Fruit fly (Drosophila melanogaster) whole organism, embryonic: ENCODE measurements around the gene Nup160.

Experiments
- Abd-B ChIP-seq: fragments of 200-800 bp; sonication (Bioruptor generic); optimal IDR thresholded peaks from 2 replicates; lab custom pipeline; 2018; ENCODE audit warnings: missing biosample characterization, mild to moderate bottlenecking, missing genetic modification characterization, moderate library complexity
- Awh ChIP-seq: fragments of 200-800 bp; sonication (Bioruptor generic); IDR thresholded peaks from 2 replicates; pipeline ENCODE4, ENCODE4 v1.3.6; 2022; ENCODE audit warnings: missing biosample characterization, missing genetic modification characterization
- Bgb ChIP-seq: fragments of 200-800 bp; sonication (Bioruptor generic); IDR thresholded peaks from 2 replicates; pipeline ENCODE4 v1.3.6; 2022; ENCODE audit warnings: missing biosample characterization, missing genetic modification characterization; ENCODE audit not compliant: partially characterized antibody
- CG10565 ChIP-seq: fragments of 200-800 bp; sonication (Bioruptor generic); optimal IDR thresholded peaks from 3 replicates; lab custom pipeline; 2016; ENCODE audit warnings: missing biosample characterization, mild to moderate bottlenecking, missing genetic modification characterization
- CG12299 ChIP-seq: fragments of 200-800 bp; sonication (Bioruptor generic); optimal IDR thresholded peaks from 2 replicates; lab custom pipeline; 2018; ENCODE audit warnings: missing biosample characterization, mild to moderate bottlenecking, missing genetic modification characterization
- CG12391 ChIP-seq: fragments of 200-800 bp; sonication (Bioruptor generic); optimal IDR thresholded peaks from 3 replicates; lab custom pipeline; 2018; ENCODE audit warnings: missing biosample characterization, mild to moderate bottlenecking, missing genetic modification characterization, moderate library complexity
- CG12659 ChIP-seq: fragments of 200-800 bp; sonication (Bioruptor generic); optimal IDR thresholded peaks from 3 replicates; lab custom pipeline; 2017; ENCODE audit warnings: mild to moderate bottlenecking, missing biosample characterization, missing genetic modification reagents, missing genetic modification characterization
- CG13775 ChIP-seq: fragments of 200-800 bp; sonication (Bioruptor generic); optimal IDR thresholded peaks from 3 replicates; lab custom pipeline; 2017; ENCODE audit warnings: missing biosample characterization, mild to moderate bottlenecking, missing genetic modification characterization
- CG14860 ChIP-seq: fragments of 200-800 bp; sonication (Bioruptor generic); IDR thresholded peaks from 3 replicates; pipeline ENCODE4 v1.3.6; 2022; ENCODE audit warnings: missing biosample characterization, missing genetic modification characterization; ENCODE audit not compliant: partially characterized antibody
- CG17328 ChIP-seq: fragments of 200-800 bp; sonication (Bioruptor generic); IDR thresholded peaks from 2 replicates; pipeline ENCODE4 v1.3.6; 2022; ENCODE audit warnings: missing biosample characterization, missing genetic modification characterization
- CG17568 ChIP-seq: fragments of 200-800 bp; sonication (Bioruptor generic); optimal IDR thresholded peaks from 2 replicates; lab custom pipeline; 2018; ENCODE audit warnings: missing biosample characterization, mild to moderate bottlenecking, missing genetic modification characterization, moderate library complexity
- CG2116 ChIP-seq: fragments of 200-800 bp; sonication (Bioruptor generic); optimal IDR thresholded peaks from 3 replicates; lab custom pipeline; 2018; ENCODE audit warnings: missing biosample characterization, mild to moderate bottlenecking, missing genetic modification characterization
- CG2120 ChIP-seq: fragments of 200-800 bp; sonication (Bioruptor generic); optimal IDR thresholded peaks from 3 replicates; lab custom pipeline; 2016; ENCODE audit warnings: missing biosample characterization, missing genetic modification characterization
- CG2199 ChIP-seq: fragments of 200-800 bp; sonication (Bioruptor generic); IDR thresholded peaks from 3 replicates; pipeline ENCODE4 v1.3.6; 2022; ENCODE audit warnings: missing biosample characterization, missing genetic modification characterization
- CG6791 ChIP-seq: fragments of 200-800 bp; sonication (Bioruptor generic); IDR thresholded peaks from 3 replicates; pipeline ENCODE4 v1.3.6; 2022; ENCODE audit warnings: missing biosample characterization, missing genetic modification characterization; ENCODE audit not compliant: partially characterized antibody
- CG8924 ChIP-seq: fragments of 200-800 bp; optimal IDR thresholded peaks from 3 replicates; lab custom pipeline; 2019; ENCODE audit warnings: missing biosample characterization, mild to moderate bottlenecking, missing genetic modification characterization, moderate library complexity
- CG9797 ChIP-seq: fragments of 200-800 bp; sonication (Bioruptor generic); optimal IDR thresholded peaks from 3 replicates; lab custom pipeline; 2018; ENCODE audit warnings: missing biosample characterization, mild to moderate bottlenecking, missing genetic modification characterization
- CG9932 ChIP-seq: fragments of 200-800 bp; sonication (Bioruptor generic); IDR thresholded peaks from 2 replicates; pipeline ENCODE4 v1.3.6; 2022; ENCODE audit warnings: missing biosample characterization, missing genetic modification characterization
- CHES-1-like ChIP-seq: fragments of 200-800 bp; sonication (Bioruptor generic); optimal IDR thresholded peaks from 2 replicates; lab custom pipeline; 2016; ENCODE audit warnings: missing biosample characterization, missing genetic modification characterization
- D19A ChIP-seq: fragments of 200-800 bp; optimal IDR thresholded peaks from 3 replicates; lab custom pipeline; 2019; ENCODE audit warnings: missing biosample characterization, mild to moderate bottlenecking, missing genetic modification characterization, moderate library complexity
- Dip2 ChIP-seq: fragments of 200-800 bp; sonication (Bioruptor generic); IDR thresholded peaks from 2 replicates; pipeline ENCODE4 v1.3.6; 2022; ENCODE audit warnings: missing biosample characterization, missing genetic modification characterization
- E2f1 ChIP-seq: fragments of 200-800 bp; sonication (Bioruptor generic); IDR thresholded peaks from 2 replicates; pipeline ENCODE4 v1.3.6; 2022; ENCODE audit warnings: missing biosample characterization, missing genetic modification characterization
- HLH54F ChIP-seq: fragments of 200-800 bp; sonication (Bioruptor generic); optimal IDR thresholded peaks from 3 replicates; lab custom pipeline; 2016; ENCODE audit warnings: missing biosample characterization, missing genetic modification characterization
- HmgD ChIP-seq: fragments of 200-800 bp; sonication (Bioruptor generic); optimal IDR thresholded peaks from 3 replicates; lab custom pipeline; 2016; ENCODE audit warnings: missing biosample characterization, missing genetic modification characterization
- MBD-R2 ChIP-seq: fragments of 200-800 bp; sonication (Bioruptor generic); IDR thresholded peaks from 2 replicates; pipeline ENCODE4 v1.3.6; 2022; ENCODE audit warnings: missing biosample characterization, missing genetic modification characterization
- Mes4 ChIP-seq: fragments of 200-800 bp; sonication (Bioruptor generic); optimal IDR thresholded peaks from 2 replicates; lab custom pipeline; 2016; ENCODE audit warnings: missing biosample characterization, missing genetic modification characterization
- Nf-YA ChIP-seq: fragments of 200-800 bp; sonication (Bioruptor generic); IDR thresholded peaks from 2 replicates; pipeline ENCODE4 v1.3.6; 2022; ENCODE audit warnings: missing biosample characterization, missing genetic modification characterization
- NfI ChIP-seq: fragments of 200-800 bp; sonication (Bioruptor generic); optimal IDR thresholded peaks from 3 replicates; lab custom pipeline; 2018; ENCODE audit warnings: missing biosample characterization, mild to moderate bottlenecking, missing genetic modification characterization, moderate library complexity
- Opbp ChIP-seq: fragments of 200-800 bp; sonication (Bioruptor generic); IDR thresholded peaks from 3 replicates; pipeline ENCODE4 v1.3.6; 2022; ENCODE audit warnings: missing biosample characterization, missing genetic modification characterization; ENCODE audit not compliant: partially characterized antibody
- Sin3A ChIP-seq: fragments of >200 bp; optimal IDR thresholded peaks from 2 replicates; lab custom pipeline; 2018
- Taf1 ChIP-seq: fragments of 200-800 bp; sonication (Bioruptor generic); IDR thresholded peaks from 2 replicates; pipeline ENCODE4 v1.3.6; 2022; ENCODE audit warnings: missing biosample characterization, missing genetic modification characterization
- crol ChIP-seq: fragments of 200-800 bp; sonication (Bioruptor generic); IDR thresholded peaks from 2 replicates; pipeline ENCODE4 v1.3.6; 2022; ENCODE audit warnings: missing biosample characterization, missing genetic modification characterization
- exex ChIP-seq: fragments of 200-800 bp; sonication (Bioruptor generic); optimal IDR thresholded peaks from 4 replicates; lab custom pipeline; 2018; ENCODE audit warnings: missing biosample characterization, mild to moderate bottlenecking, missing genetic modification characterization, moderate library complexity
- fu2 ChIP-seq: fragments of 200-800 bp; sonication (Bioruptor generic); optimal IDR thresholded peaks from 2 replicates; lab custom pipeline; 2016; ENCODE audit warnings: missing biosample characterization, missing genetic modification characterization
- gt ChIP-seq: fragments of 200-800 bp; sonication (Bioruptor generic); IDR thresholded peaks from 2 replicates; pipeline ENCODE4 v1.3.6; 2022; ENCODE audit warnings: missing biosample characterization, missing genetic modification characterization
- insv ChIP-seq, 2 experiments: fragments of 200-800 bp; sonication (Bioruptor generic); optimal IDR thresholded peaks; 3 replicates each; lab custom pipeline; 2016 to 2018; ENCODE audit warnings: missing biosample characterization in 2 of 2, missing genetic modification characterization in 2 of 2
- jing ChIP-seq: fragments of 200-800 bp; sonication (Bioruptor generic); optimal IDR thresholded peaks from 2 replicates; lab custom pipeline; 2018; ENCODE audit warnings: missing biosample characterization, mild to moderate bottlenecking, missing genetic modification characterization
- knrl ChIP-seq: fragments of 200-800 bp; sonication (Bioruptor generic); IDR thresholded peaks from 3 replicates; pipeline ENCODE4 v1.3.6; 2022; ENCODE audit warnings: missing biosample characterization, missing genetic modification characterization; ENCODE audit not compliant: partially characterized antibody
- lilli ChIP-seq: fragments of 200-800 bp; sonication (Bioruptor generic); optimal IDR thresholded peaks from 3 replicates; lab custom pipeline; 2016; ENCODE audit warnings: missing biosample characterization, missing genetic modification characterization
- mld ChIP-seq: fragments of 200-800 bp; sonication (Bioruptor generic); IDR thresholded peaks from 3 replicates; pipeline ENCODE4 v1.3.6; 2022; ENCODE audit warnings: missing biosample characterization, missing genetic modification characterization; ENCODE audit not compliant: partially characterized antibody
- pb ChIP-seq: fragments of 200-800 bp; sonication (Bioruptor generic); optimal IDR thresholded peaks from 3 replicates; lab custom pipeline; 2016; ENCODE audit warnings: missing biosample characterization, missing genetic modification characterization
- phol ChIP-seq: fragments of 200-800 bp; sonication (Bioruptor generic); optimal IDR thresholded peaks from 3 replicates; lab custom pipeline; 2018; ENCODE audit warnings: missing biosample characterization, mild to moderate bottlenecking, missing genetic modification characterization, moderate library complexity
- rib ChIP-seq: fragments of 200-800 bp; sonication (Bioruptor generic); IDR thresholded peaks from 2 replicates; pipeline ENCODE4 v1.3.6; 2022; ENCODE audit warnings: missing biosample characterization, missing genetic modification characterization
- run ChIP-seq: fragments of 200-800 bp; sonication (Bioruptor generic); optimal IDR thresholded peaks from 3 replicates; lab custom pipeline; 2018; ENCODE audit warnings: missing biosample characterization, mild to moderate bottlenecking, missing genetic modification characterization
- sens ChIP-seq: fragments of 200-800 bp; sonication (Bioruptor generic); peaks from one replicate; lab custom pipeline; 2016; ENCODE audit warnings: missing biosample characterization, missing genetic modification characterization
- sna ChIP-seq: fragments of 200-800 bp; sonication (Bioruptor generic); IDR thresholded peaks from 2 replicates; pipeline ENCODE4 v1.3.6; 2022; ENCODE audit warnings: missing biosample characterization, missing genetic modification characterization; ENCODE audit not compliant: partially characterized antibody
- trem ChIP-seq: fragments of 200-800 bp; optimal IDR thresholded peaks from 3 replicates; lab custom pipeline; 2019; ENCODE audit warnings: missing biosample characterization, mild to moderate bottlenecking, missing genetic modification characterization, moderate library complexity
- zen2 ChIP-seq: fragments of 200-800 bp; sonication (Bioruptor generic); IDR thresholded peaks from 3 replicates; pipeline ENCODE4 v1.3.6; 2022; ENCODE audit warnings: missing biosample characterization, missing genetic modification characterization; ENCODE audit not compliant: partially characterized antibody

Nup160 gene

dm6 chr2L:11130151-11131008 is 6.8 kb downstream of the Nup160 start, which contains the start of the genes RfC38 and CG4751 (continued):
- TF ChIP-seq D19A (tag; lab: Kevin White, UChicago) (no peak), Opbp (peak; percentile 43; the same call in 2 of the 3 replicates), phol (tag; lab: Kevin White, UChicago) (peak; percentile 39), crol (GFP tag; lab: Robert Waterston, UW) (peak; percentile 95), mld (GFP tag; lab: Robert Waterston, UW) (no peak), jing (GFP tag; lab: Kevin White, UChicago) (no peak), CG12391 (peak; percentile 68), Nf-YA (GFP tag; lab: Robert Waterston, UW) (no peak), Dip2 (GFP tag; lab: Robert Waterston, UW) (no peak), MBD-R2 (GFP tag; lab: Robert Waterston, UW) (peak; percentile 74), run (tag; lab: Kevin White, UChicago) (no peak), NfI (GFP tag; lab: Kevin White, UChicago) (peak; percentile 7), CG2116 (GFP tag; lab: Kevin White, UChicago) (peak; percentile 73), zen2 (GFP tag; lab: Robert Waterston, UW) (peak; percentile 41; the same call in 1 of the 3 replicates), Bgb (GFP tag; lab: Robert Waterston, UW) (peak; percentile 67), CG12659 (peak; percentile 71), E2f1 (GFP tag; lab: Robert Waterston, UW) (0 out of 2 replicates have a peak, but pooled peaks have one; percentile 20), HLH54F (GFP tag; lab: Kevin White, UChicago) (no peak), pb (GFP tag; lab: Kevin White, UChicago) (peak; percentile 4), Sin3A (lab: Kevin White, UChicago) (peak; percentile 37), Awh (no peak), sens (GFP tag; lab: Kevin White, UChicago) (peak; percentile 60), Abd-B (peak; percentile 31), CG10565 (GFP tag; lab: Kevin White, UChicago) (no peak), knrl (GFP tag; lab: Robert Waterston, UW) (peak; percentile 67), CG9797 (peak; percentile 87), gt (GFP tag; lab: Robert Waterston, UW) (no peak), CG17328 (GFP tag; lab: Robert Waterston, UW) (no peak), Taf1 (GFP tag; lab: Robert Waterston, UW) (no peak), CG8924 (tag; lab: Kevin White, UChicago) (peak; percentile 1), CHES-1-like (peak; percentile 46), CG12299 (no peak), sna (GFP tag; lab: Robert Waterston, UW) (peak; percentile 36; the same call in 1 of the 2 replicates), CG6791 (GFP tag; lab: Robert Waterston, UW) (peak; percentile 65; the same call in 2 of the 3 replicates), CG9932 (GFP tag; lab: Robert Waterston, UW) (0 out of 2 replicates have a peak, but pooled peaks have one; percentile 13), rib (GFP tag; lab: Robert Waterston, UW) (0 out of 2 replicates have a peak, but pooled peaks have one; percentile 22), CG2199 (GFP tag; lab: Robert Waterston, UW) (no peak), trem (peak; percentile 67), exex (tag; lab: Kevin White, UChicago) (peak; percentile 37), CG13775 (GFP tag; lab: Kevin White, UChicago) (peak; percentile 31), fu2 (GFP tag; lab: Kevin White, UChicago) (no peak), Mes4 (GFP tag; lab: Kevin White, UChicago) (no peak), HmgD (GFP tag; lab: Kevin White, UChicago) (no peak), CG17568 (no peak), lilli (GFP tag; lab: Kevin White, UChicago) (peak; percentile 12), insv (GFP tag; optimal IDR thresholded peaks at IDR 0.05; lab: Kevin White, UChicago) (no peak), CG14860 (GFP tag; lab: Robert Waterston, UW) (peak; percentile 61; the same call in 2 of the 3 replicates), CG2120 (GFP tag; lab: Kevin White, UChicago) (peak; percentile 32)
